Worm (Caenorhabditis elegans): ENCODE data around the gene ttll-12.

Gene ttll-12

DNA sequence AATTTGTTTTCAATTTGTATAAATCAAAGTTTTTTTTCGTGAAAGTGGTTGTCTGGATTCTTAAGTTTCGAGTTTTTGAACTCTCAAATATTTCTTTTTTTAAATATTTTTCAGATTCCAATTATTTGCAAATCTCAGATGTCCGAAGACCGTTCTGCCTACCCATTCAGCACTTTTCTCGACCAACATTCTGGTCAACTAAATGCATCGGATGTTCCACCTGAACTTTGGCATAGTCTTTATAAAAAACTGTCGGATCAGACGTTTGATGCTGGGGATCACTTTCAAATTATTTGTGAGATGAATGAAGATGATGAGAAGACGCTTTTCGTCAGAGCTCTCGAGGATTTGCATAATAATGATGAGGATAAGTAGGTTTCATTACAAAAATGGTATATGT is at the start of gene ttll-12:
ttll-12 (plus strand) TSS at position 139 of the 400 bp plus-strand sequence.
- TF ChIP-seq fkh-3 (tag; optimal IDR thresholded peaks at IDR 0.05), result no peak
- no peak for TF ChIP-seq unc-130 (GFP tag; optimal IDR thresholded peaks at IDR 0.05)
- TF ChIP-seq F37B4.10 (GFP tag; IDR thresholded peaks at IDR 0.05), result no peak
- no peak for TF ChIP-seq atf-7 (tag; optimal IDR thresholded peaks at IDR 0.05)
- no peak for TF ChIP-seq ceh-40 (GFP tag; IDR thresholded peaks at IDR 0.05)
- TF ChIP-seq ama-1 (optimal IDR thresholded peaks at IDR 0.05), result no peak
- no peak for TF ChIP-seq ama-1 (GFP tag; optimal IDR thresholded peaks at IDR 0.05)
- TF ChIP-seq rcor-1 (GFP tag; IDR thresholded peaks at IDR 0.05), result no peak
- TF ChIP-seq F22D6.2 (tag; optimal IDR thresholded peaks at IDR 0.05), result no peak
- TF ChIP-seq F49E8.2 (tag; optimal IDR thresholded peaks at IDR 0.05; ENCODE audit: insufficient read depth), result no peak
- no peak for TF ChIP-seq attf-6 (GFP tag; IDR thresholded peaks at IDR 0.05)
- TF ChIP-seq lin-35 (GFP tag; optimal IDR thresholded peaks at IDR 0.05), result no peak
- no peak for TF ChIP-seq Y67H2A.10 (GFP tag; conservative IDR thresholded peaks at IDR 0.05)

DNA sequence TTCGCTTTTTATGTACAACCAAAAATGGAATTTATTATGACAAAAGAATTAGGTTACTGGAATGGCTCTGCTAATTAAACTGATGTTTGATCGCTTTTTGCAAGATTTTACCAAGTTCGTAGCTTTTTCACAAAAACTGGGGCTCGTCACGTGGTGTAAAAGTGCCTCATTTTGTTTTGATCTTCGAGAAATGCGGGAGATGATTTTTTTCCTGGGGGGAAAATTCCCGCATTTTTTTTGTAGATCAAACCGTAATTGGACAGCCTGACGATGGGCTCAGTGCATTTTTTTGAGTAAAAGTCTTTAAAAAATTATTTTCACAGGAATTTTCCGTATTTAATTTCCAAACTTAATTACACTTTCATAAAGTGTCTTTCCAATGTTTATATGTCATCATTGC is 49.7 kb upstream of the ttll-12 start:
- TF ChIP-seq madf-8 (GFP tag; conservative IDR thresholded peaks at IDR 0.05) (peak; percentile 55), efl-1 (GFP tag; optimal IDR thresholded peaks at IDR 0.05) (peak; percentile 73), sdz-38 (tag; optimal IDR thresholded peaks at IDR 0.05) (no peak), F55B11.4 (tag; optimal IDR thresholded peaks at IDR 0.05; ENCODE audit: borderline replicate concordance, insufficient read depth) (no peak), hmg-1.2 (GFP tag; IDR thresholded peaks at IDR 0.05) (peak; percentile 23; the same call in 1 of the 2 replicates), ceh-91 (GFP tag; IDR thresholded peaks at IDR 0.05) (peak; percentile 29; the same call in 1 of the 2 replicates), dpl-1 (GFP tag; optimal IDR thresholded peaks at IDR 0.05) (peak; percentile 1), madf-6 (GFP tag; IDR thresholded peaks at IDR 0.05) (peak; percentile 85), xnd-1 (tag; optimal IDR thresholded peaks at IDR 0.05) (peak; percentile 70), ekl-4 (GFP tag; IDR thresholded peaks at IDR 0.05) (peak; percentile 26; the same call in 1 of the 2 replicates), aptf-2 (GFP tag; conservative IDR thresholded peaks at IDR 0.05) (no peak), F33H1.4 (GFP tag; IDR thresholded peaks at IDR 0.05) (peak; percentile 49)

DNA sequence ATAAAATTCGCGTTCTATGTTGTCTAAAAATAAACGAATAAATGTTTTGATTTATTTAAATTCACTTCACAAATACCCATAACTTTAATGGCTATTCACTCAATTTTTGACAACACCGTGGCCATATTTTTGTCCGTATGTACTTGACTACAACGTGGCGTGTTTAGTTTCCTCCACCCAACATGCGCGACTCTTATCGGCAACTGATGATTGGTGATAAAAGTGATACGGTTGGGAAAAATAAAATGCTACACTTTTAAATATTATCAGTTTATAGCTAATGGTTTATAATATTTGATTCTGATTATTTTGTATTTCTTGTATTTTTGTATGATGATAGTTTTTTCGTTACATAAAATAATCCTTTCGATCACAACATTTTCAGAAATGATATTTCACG is 47.2 kb upstream of the ttll-12 start, which contains the start of gene acs-7:
acs-7 (plus strand) TSS at position 386 of the 400 bp plus-strand sequence.
- TF ChIP-seq hmg-1.2 (GFP tag; IDR thresholded peaks at IDR 0.05) (no peak), egl-18 (GFP tag; IDR thresholded peaks at IDR 0.05) (no peak), ets-4 (GFP tag; optimal IDR thresholded peaks at IDR 0.05) (no peak), atf-7 (tag; optimal IDR thresholded peaks at IDR 0.05) (no peak), nhr-80 (tag; optimal IDR thresholded peaks at IDR 0.05) (peak; percentile 86), pbrm-1 (GFP tag; IDR thresholded peaks at IDR 0.05) (no peak), madf-3 (GFP tag; IDR thresholded peaks at IDR 0.05) (no peak), chd-7 (tag; optimal IDR thresholded peaks at IDR 0.05) (no peak), let-607 (tag; optimal IDR thresholded peaks at IDR 0.05) (peak in 1 of 2 experiments; percentile 26), lag-1 (GFP tag; IDR thresholded peaks at IDR 0.05) (no peak), D2030.7 (GFP tag; IDR thresholded peaks at IDR 0.05) (no peak), ceh-58 (GFP tag; IDR thresholded peaks at IDR 0.05) (no peak), Y79H2A.3 (GFP tag; conservative IDR thresholded peaks at IDR 0.05) (no peak), tlf-1 (GFP tag; optimal IDR thresholded peaks at IDR 0.05) (no peak)
